Worm (Caenorhabditis elegans) whole organism, young adult: ENCODE data around the gene zip-8.

Source experiments
- B0019.2 ChIP-seq: fragments of 200-800 bp; sonication (Bioruptor generic); conservative IDR thresholded peaks from 2 replicates; pipeline ENCODE4 v1.3.6; 2022; ENCODE audit warnings: missing genetic modification reagents, missing genetic modification characterization, missing compliant biosample characterization
- F10E7.11 ChIP-seq: sonication (generic microtip); optimal IDR thresholded peaks from 2 replicates; lab custom pipeline; 2017; ENCODE audit warnings: mild to moderate bottlenecking, missing genetic modification characterization, moderate library complexity, missing compliant biosample characterization
- F23B12.7 ChIP-seq: sonication (generic microtip); optimal IDR thresholded peaks from 2 replicates; lab custom pipeline; 2017; ENCODE audit warnings: missing genetic modification characterization, mild to moderate bottlenecking, missing compliant biosample characterization, antibody characterized with exemption, moderate library complexity; ENCODE audit not compliant: insufficient read depth
- F33H1.4 ChIP-seq: fragments of 200-800 bp; sonication (Bioruptor generic); IDR thresholded peaks from 2 replicates; pipeline ENCODE4 v1.3.6; 2022; ENCODE audit warnings: missing genetic modification reagents, missing genetic modification characterization, missing compliant biosample characterization
- F57A8.1 ChIP-seq: fragments of 200-800 bp; sonication (Bioruptor generic); optimal IDR thresholded peaks from 2 replicates; lab custom pipeline; 2018; ENCODE audit warnings: mild to moderate bottlenecking, missing genetic modification characterization, moderate library complexity, missing compliant biosample characterization
- F57C9.4 ChIP-seq: sonication (generic microtip); optimal IDR thresholded peaks from 2 replicates; lab custom pipeline; 2017; ENCODE audit warnings: mild to moderate bottlenecking, missing genetic modification characterization, missing compliant biosample characterization
- T26A5.8 ChIP-seq: sonication (generic microtip); optimal IDR thresholded peaks from 2 replicates; lab custom pipeline; 2016; ENCODE audit warnings: missing genetic modification characterization, missing compliant biosample characterization
- Y53G8AR.9 ChIP-seq: fragments of 200-800 bp; sonication (Bioruptor generic); conservative IDR thresholded peaks from 2 replicates; pipeline ENCODE4 v1.3.6; 2022; ENCODE audit warnings: missing genetic modification reagents, missing genetic modification characterization, missing compliant biosample characterization
- Y56A3A.18 ChIP-seq: fragments of 200-800 bp; sonication (Bioruptor generic); IDR thresholded peaks from 2 replicates; pipeline ENCODE4 v1.3.6; 2022; ENCODE audit warnings: missing genetic modification reagents, missing genetic modification characterization, missing compliant biosample characterization
- Y67H2A.10 ChIP-seq: fragments of 200-800 bp; sonication (Bioruptor generic); conservative IDR thresholded peaks from 2 replicates; pipeline ENCODE4 v1.3.6; 2022; ENCODE audit warnings: missing genetic modification reagents, missing genetic modification characterization, missing compliant biosample characterization
- ZK185.1 ChIP-seq: sonication (generic microtip); optimal IDR thresholded peaks from 2 replicates; lab custom pipeline; 2016; ENCODE audit warnings: mild to moderate bottlenecking, missing genetic modification characterization, missing compliant biosample characterization; ENCODE audit not compliant: poor library complexity, severe bottlenecking
- aptf-2 ChIP-seq: fragments of 200-800 bp; sonication (Bioruptor generic); conservative IDR thresholded peaks from 2 replicates; pipeline ENCODE4 v1.3.6; 2022; ENCODE audit warnings: missing genetic modification reagents, missing genetic modification characterization, missing compliant biosample characterization
- aptf-3 ChIP-seq: fragments of 200-800 bp; sonication (Bioruptor generic); IDR thresholded peaks from 2 replicates; pipeline ENCODE4 v1.3.6; 2022; ENCODE audit warnings: missing genetic modification characterization, missing compliant biosample characterization
- attf-3 ChIP-seq: fragments of 200-800 bp; sonication (Bioruptor generic); conservative IDR thresholded peaks from 2 replicates; pipeline ENCODE4 v1.3.6; 2022; ENCODE audit warnings: missing genetic modification reagents, missing genetic modification characterization, missing compliant biosample characterization
- ccch-3 ChIP-seq: fragments of 200-800 bp; sonication (Bioruptor generic); optimal IDR thresholded peaks from 2 replicates; lab custom pipeline; 2018; ENCODE audit warnings: mild to moderate bottlenecking, missing genetic modification characterization, missing compliant biosample characterization
- ceh-27 ChIP-seq: fragments of 200-800 bp; sonication (Bioruptor generic); optimal IDR thresholded peaks from 2 replicates; lab custom pipeline; 2018; ENCODE audit warnings: mild to moderate bottlenecking, missing genetic modification characterization, moderate library complexity, missing compliant biosample characterization
- ceh-40 ChIP-seq: fragments of 200-800 bp; sonication (Bioruptor generic); IDR thresholded peaks from 2 replicates; pipeline ENCODE4 v1.3.6; 2022; ENCODE audit warnings: missing genetic modification characterization, missing compliant biosample characterization
- efl-1 ChIP-seq: fragments of 150-350 bp; optimal IDR thresholded peaks from 2 replicates; lab custom pipeline; 2014; ENCODE audit warnings: missing biosample characterization, missing genetic modification reagents, missing genetic modification characterization
- egl-18 ChIP-seq: fragments of 200-800 bp; sonication (Bioruptor generic); IDR thresholded peaks from 2 replicates; pipeline ENCODE4 v1.3.6; 2022; ENCODE audit warnings: missing genetic modification reagents, missing genetic modification characterization, missing compliant biosample characterization
- ekl-4 ChIP-seq: fragments of 200-800 bp; sonication (Bioruptor generic); IDR thresholded peaks from 2 replicates; pipeline ENCODE4 v1.3.6; 2022; ENCODE audit warnings: missing genetic modification reagents, missing genetic modification characterization, missing compliant biosample characterization
- fkh-3 ChIP-seq: sonication (generic microtip); optimal IDR thresholded peaks from 2 replicates; lab custom pipeline; 2016; ENCODE audit warnings: mild to moderate bottlenecking, missing genetic modification characterization, missing compliant biosample characterization
- him-1 ChIP-seq: sonication (generic microtip); optimal IDR thresholded peaks from 2 replicates; lab custom pipeline; 2016; ENCODE audit warnings: missing genotype, missing genetic modification reagents, missing genetic modification characterization, missing compliant biosample characterization
- hlh-12 ChIP-seq: sonication (generic microtip); optimal IDR thresholded peaks from 2 replicates; lab custom pipeline; 2016; ENCODE audit warnings: missing genetic modification characterization, missing compliant biosample characterization
- hlh-26 ChIP-seq: fragments of 200-800 bp; sonication (Bioruptor generic); conservative IDR thresholded peaks from 2 replicates; pipeline ENCODE4 v1.3.6; 2022; ENCODE audit warnings: missing genetic modification reagents, missing genetic modification characterization, missing compliant biosample characterization
- hmg-1.2 ChIP-seq: fragments of 200-800 bp; sonication (Bioruptor generic); IDR thresholded peaks from 2 replicates; pipeline ENCODE4 v1.3.6; 2022; ENCODE audit warnings: missing genetic modification reagents, missing genetic modification characterization, missing compliant biosample characterization
- let-526 ChIP-seq: fragments of 200-800 bp; sonication (Bioruptor generic); IDR thresholded peaks from 2 replicates; pipeline ENCODE4 v1.3.6; 2022; ENCODE audit warnings: missing genetic modification reagents, missing genetic modification characterization, missing compliant biosample characterization
- let-607 ChIP-seq, 2 experiments: fragments of 200-800 bp in 1 of 2; sonication (Bioruptor generic) in 1 of 2; sonication (generic microtip) in 1 of 2; optimal IDR thresholded peaks; 2 replicates each; lab custom pipeline; 2016 to 2018; ENCODE audit warnings: mild to moderate bottlenecking in 2 of 2, missing compliant biosample characterization in 2 of 2, missing genetic modification characterization in 2 of 2, moderate library complexity in 2 of 2, missing genotype in 1 of 2
- madf-6 ChIP-seq: fragments of 200-800 bp; sonication (Bioruptor generic); IDR thresholded peaks from 2 replicates; pipeline ENCODE4 v1.3.6; 2022; ENCODE audit warnings: missing genetic modification reagents, missing genetic modification characterization, missing compliant biosample characterization
- madf-8 ChIP-seq: fragments of 200-800 bp; sonication (Bioruptor generic); conservative IDR thresholded peaks from 2 replicates; pipeline ENCODE4 v1.3.6; 2022; ENCODE audit warnings: missing genetic modification reagents, missing genetic modification characterization, missing compliant biosample characterization
- mcd-1 ChIP-seq: fragments of 200-800 bp; sonication (Bioruptor generic); IDR thresholded peaks from 2 replicates; pipeline ENCODE4 v1.3.6; 2022; ENCODE audit warnings: missing genetic modification reagents, missing genetic modification characterization, missing compliant biosample characterization
- nhr-120 ChIP-seq: fragments of 200-800 bp; sonication (Bioruptor generic); IDR thresholded peaks from 2 replicates; pipeline ENCODE4 v1.3.6; 2022; ENCODE audit warnings: missing genetic modification characterization, missing compliant biosample characterization
- rec-8 ChIP-seq, 2 experiments: sonication (generic microtip); optimal IDR thresholded peaks; 2 replicates each; lab custom pipeline; 2016; ENCODE audit warnings: mild to moderate bottlenecking in 2 of 2, missing genetic modification characterization in 2 of 2, missing genetic modification reagents in 2 of 2, missing genotype in 2 of 2, missing biosample characterization in 1 of 2, missing compliant biosample characterization in 1 of 2, moderate library complexity in 1 of 2
- repo-1 ChIP-seq: sonication (generic microtip); optimal IDR thresholded peaks from 2 replicates; lab custom pipeline; 2017; ENCODE audit warnings: mild to moderate bottlenecking, missing genetic modification characterization, missing compliant biosample characterization
- sea-2 ChIP-seq: fragments of 200-800 bp; sonication (Bioruptor generic); IDR thresholded peaks from 2 replicates; pipeline ENCODE4 v1.3.6; 2022; ENCODE audit warnings: missing genetic modification characterization, missing compliant biosample characterization
- snpc-1.3 ChIP-seq: sonication (generic microtip); optimal IDR thresholded peaks from 2 replicates; lab custom pipeline; 2017; ENCODE audit warnings: missing genetic modification characterization, mild to moderate bottlenecking, missing compliant biosample characterization, antibody characterized with exemption, moderate library complexity, missing genotype, missing genetic modification reagents; ENCODE audit not compliant: insufficient read depth
- snpc-3.4 ChIP-seq: sonication (generic microtip); optimal IDR thresholded peaks from 2 replicates; lab custom pipeline; 2017; ENCODE audit warnings: missing genetic modification characterization, mild to moderate bottlenecking, missing compliant biosample characterization, antibody characterized with exemption, moderate library complexity, missing genotype, missing genetic modification reagents
- somi-1 ChIP-seq: fragments of 200-800 bp; sonication (Bioruptor generic); optimal IDR thresholded peaks from 2 replicates; lab custom pipeline; 2018; ENCODE audit warnings: mild to moderate bottlenecking, missing genetic modification characterization, missing compliant biosample characterization
- tbp1 ChIP-seq: fragments of 200-800 bp; sonication (Bioruptor generic); optimal IDR thresholded peaks from 2 replicates; lab custom pipeline; 2018; ENCODE audit warnings: mild to moderate bottlenecking, missing genetic modification characterization, missing compliant biosample characterization
- tlf-1 ChIP-seq: fragments of 200-800 bp; sonication (Bioruptor generic); optimal IDR thresholded peaks from 2 replicates; lab custom pipeline; 2018; ENCODE audit warnings: mild to moderate bottlenecking, missing genetic modification characterization, missing compliant biosample characterization
- unc-130 ChIP-seq: sonication (generic microtip); optimal IDR thresholded peaks from 2 replicates; lab custom pipeline; 2016; ENCODE audit warnings: missing genetic modification reagents, missing genetic modification characterization, missing compliant biosample characterization
- zfh-2 ChIP-seq: fragments of 200-800 bp; sonication (Bioruptor generic); conservative IDR thresholded peaks from 2 replicates; pipeline ENCODE4 v1.3.6; 2022; ENCODE audit warnings: missing genetic modification reagents, missing genetic modification characterization, missing compliant biosample characterization
- zim-3 ChIP-seq: sonication (generic microtip); optimal IDR thresholded peaks from 2 replicates; lab custom pipeline; 2017; ENCODE audit warnings: mild to moderate bottlenecking, missing genetic modification characterization, moderate library complexity, missing compliant biosample characterization
- ztf-22 ChIP-seq: fragments of 200-800 bp; sonication (Bioruptor generic); optimal IDR thresholded peaks from 2 replicates; lab custom pipeline; 2018; ENCODE audit warnings: mild to moderate bottlenecking, missing genetic modification characterization, moderate library complexity, missing compliant biosample characterization
- ztf-28 ChIP-seq: fragments of 200-800 bp; sonication (Bioruptor generic); IDR thresholded peaks from 2 replicates; pipeline ENCODE4 v1.3.6; 2022; ENCODE audit warnings: missing genetic modification reagents, missing genetic modification characterization, missing compliant biosample characterization

Gene zip-8

DNA sequence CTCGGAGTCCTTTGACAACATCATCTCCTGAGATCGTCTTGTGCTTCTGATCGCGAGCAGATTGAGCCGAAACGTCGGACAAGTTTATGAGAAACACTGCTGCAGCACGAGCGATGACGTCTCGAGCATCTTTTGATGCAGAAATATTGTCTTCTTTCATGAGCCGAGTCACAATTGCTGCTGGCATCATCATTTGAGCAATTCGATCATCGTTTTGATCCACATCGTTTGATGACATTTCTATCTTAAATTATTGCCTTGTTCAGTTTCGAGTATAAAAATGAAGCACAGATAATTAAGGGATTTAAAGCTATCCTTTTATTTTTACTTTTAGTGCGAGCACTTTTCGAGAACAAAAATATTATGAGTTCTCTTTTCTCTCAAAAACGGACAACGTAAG, 16.1 kb upstream of the zip-8 start, which contains the start of gene T26A5.8 (continued):
- TF ChIP-seq tbp1 (GFP tag; lab: Kevin White, UChicago) (peak; percentile 23), aptf-3 (GFP tag; lab: Robert Waterston, UW) (no peak), Y56A3A.18 (peak; percentile 36; the same call in 1 of the 2 replicates)
- TF ChIP-seq, all 124 proteins: peak for 43

DNA sequence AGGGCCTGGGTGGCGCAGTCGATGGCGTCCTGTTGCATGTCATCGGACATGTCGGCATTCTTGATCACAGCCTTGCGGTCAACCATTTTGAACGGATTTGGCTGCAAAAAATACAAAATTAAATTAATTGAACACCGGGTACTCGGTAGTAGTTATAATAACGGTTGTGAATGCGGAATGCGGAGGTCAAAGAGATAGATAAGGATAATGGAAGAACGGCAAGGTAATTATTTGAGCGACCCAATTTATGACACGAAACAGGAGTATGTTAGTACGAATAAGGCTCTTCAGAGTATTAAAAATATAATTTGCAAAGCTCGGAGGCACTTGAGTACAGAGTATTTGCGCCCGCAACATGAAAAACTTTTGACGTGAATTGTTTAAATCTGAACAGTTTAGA, 15.1 kb upstream of the zip-8 start, which contains the start of gene dlc-1:
Gene dlc-1, minus strand, starts transcription at position 101 of the 400 bp plus-strand sequence.
- TF ChIP-seq Y53G8AR.9 (GFP tag; lab: Robert Waterston, UW) (0 out of 2 replicates have a peak, but pooled peaks have one; percentile 15), hlh-12 (no peak), madf-8 (GFP tag; lab: Robert Waterston, UW) (no peak), sea-2 (GFP tag; lab: Robert Waterston, UW) (no peak)

DNA sequence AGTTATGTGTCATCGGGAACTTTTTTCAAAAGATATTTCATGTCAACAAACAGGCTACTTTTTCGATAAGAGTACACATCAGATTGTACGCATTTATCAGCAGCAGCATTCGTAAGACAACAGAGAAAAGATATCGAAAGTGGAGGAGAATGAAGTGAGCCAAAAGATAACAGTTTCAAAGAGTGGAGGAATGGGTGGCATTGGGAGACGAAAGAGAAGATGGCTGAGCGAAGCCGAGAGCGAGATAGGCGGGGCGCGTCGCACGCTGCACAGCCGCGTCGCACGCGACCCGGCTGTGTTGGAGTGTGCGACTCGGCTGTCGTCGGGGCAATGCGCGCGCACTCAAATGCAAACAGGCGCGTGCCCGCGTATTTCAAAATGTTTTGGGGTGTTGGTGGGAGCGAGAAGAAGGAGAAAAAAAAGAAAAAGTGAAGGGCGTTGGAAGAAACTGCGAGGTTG, 14.6 kb upstream of the zip-8 start:
- TF ChIP-seq F33H1.4 (GFP tag; lab: Robert Waterston, UW), result peak; percentile 77
- peak; percentile 100 for TF ChIP-seq zfh-2 (GFP tag; lab: Robert Waterston, UW)
- 0 out of 2 replicates have a peak, but pooled peaks have one; percentile 17 for TF ChIP-seq B0019.2 (GFP tag; lab: Robert Waterston, UW)
- TF ChIP-seq ekl-4 (GFP tag; lab: Robert Waterston, UW), result peak; percentile 89
- TF ChIP-seq ztf-28 (GFP tag; lab: Robert Waterston, UW), result 0 out of 2 replicates have a peak, but pooled peaks have one; percentile 66
- TF ChIP-seq F57C9.4 (tag; lab: Kevin White, UChicago), result no peak
- no peak for TF ChIP-seq ceh-40 (GFP tag; lab: Robert Waterston, UW)
- TF ChIP-seq snpc-1.3, result no peak
- no peak for TF ChIP-seq aptf-2
- TF ChIP-seq attf-3 (GFP tag; lab: Robert Waterston, UW), result peak; percentile 68
- no peak for TF ChIP-seq snpc-3.4 (tag; lab: Kevin White, UChicago)
- no peak for TF ChIP-seq egl-18 (GFP tag; lab: Robert Waterston, UW)
- peak; percentile 83 to 87 for TF ChIP-seq let-607 (tag; optimal IDR thresholded peaks at IDR 0.05; lab: Kevin White, UChicago)
- TF ChIP-seq F57A8.1 (GFP tag; lab: Kevin White, UChicago), result no peak
- no peak for TF ChIP-seq nhr-120
- TF ChIP-seq madf-6 (GFP tag; lab: Robert Waterston, UW), result peak; percentile 92
- peak; percentile 30 for TF ChIP-seq fkh-3 (tag; lab: Kevin White, UChicago)
- peak; percentile 82 for TF ChIP-seq T26A5.8 (tag; lab: Kevin White, UChicago)
- peak; percentile 72 for TF ChIP-seq ztf-22 (GFP tag; lab: Kevin White, UChicago)
- peak; percentile 30 for TF ChIP-seq ZK185.1 (tag; lab: Kevin White, UChicago)
- TF ChIP-seq him-1 (tag; lab: Kevin White, UChicago), result no peak
- no peak for TF ChIP-seq F10E7.11 (tag; lab: Kevin White, UChicago)
- TF ChIP-seq ccch-3, result no peak
- peak; percentile 86 for TF ChIP-seq efl-1 (GFP tag; lab: Kevin White, UChicago)
- peak; percentile 88 for TF ChIP-seq repo-1 (tag; lab: Kevin White, UChicago)
- TF ChIP-seq mcd-1, result peak; percentile 89
- TF ChIP-seq zim-3 (tag; lab: Kevin White, UChicago), result peak; percentile 72
- no peak for TF ChIP-seq hlh-26 (GFP tag; lab: Robert Waterston, UW)
- TF ChIP-seq rec-8 (tag; optimal IDR thresholded peaks at IDR 0.05; lab: Kevin White, UChicago), result no peak
- peak; percentile 77 for TF ChIP-seq somi-1 (GFP tag; lab: Kevin White, UChicago)
- TF ChIP-seq hmg-1.2 (GFP tag; lab: Robert Waterston, UW), result peak; percentile 66
- TF ChIP-seq let-526 (GFP tag; lab: Robert Waterston, UW), result peak; percentile 84
- TF ChIP-seq Y67H2A.10, result peak; percentile 83
- TF ChIP-seq unc-130, result no peak
- peak; percentile 90 for TF ChIP-seq ceh-27 (GFP tag; lab: Kevin White, UChicago)
- TF ChIP-seq F23B12.7 (tag; lab: Kevin White, UChicago), result no peak
- TF ChIP-seq tlf-1 (GFP tag; lab: Kevin White, UChicago), result peak; percentile 89
